Fruit fly (Drosophila melanogaster): ENCODE data around the gene Osi5.
A peak's percentile ranks its signal among the peaks of the same experiment; 100 is the strongest.

Osi5 gene

DNA sequence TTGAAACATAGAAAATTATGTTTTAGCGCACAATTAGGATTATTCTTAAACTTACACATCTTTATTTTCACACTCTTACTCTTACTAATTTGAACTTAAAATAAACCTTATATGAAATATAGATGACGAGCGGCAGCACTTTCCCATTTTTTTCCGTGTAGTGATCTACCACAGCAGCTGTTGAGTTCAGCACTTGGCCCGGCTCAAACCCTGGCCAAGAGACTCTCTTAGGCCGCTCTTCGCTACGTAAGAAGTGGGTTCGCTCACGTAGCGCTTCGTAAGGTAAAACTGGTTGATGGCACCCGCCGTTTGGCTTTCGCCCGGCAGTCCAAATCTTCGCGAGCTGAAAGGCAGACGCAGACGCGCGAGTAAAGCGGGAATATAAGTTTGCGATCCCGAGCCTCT lies 28.8 kb upstream of the Osi5 start, which contains the start of gene Osi24 (continued):
- peak; percentile 62; the same call in 1 of the 2 replicates for TF ChIP-seq sens-2 (GFP tag; IDR thresholded peaks at IDR 0.05)
- no peak for TF ChIP-seq CG15479 (GFP tag; optimal IDR thresholded peaks at IDR 0.05)
- TF ChIP-seq Side (GFP tag; optimal IDR thresholded peaks at IDR 0.05) = peak; percentile 37
- TF ChIP-seq CG6254 (GFP tag; optimal IDR thresholded peaks at IDR 0.05) = peak; percentile 43
- TF ChIP-seq peb (GFP tag; IDR thresholded peaks at IDR 0.05) = peak; percentile 57
- peak; percentile 36 for TF ChIP-seq ind (GFP tag; optimal IDR thresholded peaks at IDR 0.05)
- peak; percentile 31 for TF ChIP-seq corto (GFP tag; optimal IDR thresholded peaks at IDR 0.05)
- TF ChIP-seq CG6854 (GFP tag; optimal IDR thresholded peaks at IDR 0.05) = no peak
- TF ChIP-seq chm (GFP tag; IDR thresholded peaks at IDR 0.05) = peak; percentile 51; the same call in 1 of the 2 replicates
- TF ChIP-seq emc (GFP tag; optimal IDR thresholded peaks at IDR 0.05) = no peak
- no peak for TF ChIP-seq GATAe (GFP tag; conservative IDR thresholded peaks at IDR 0.05)
- TF ChIP-seq lov (optimal IDR thresholded peaks at IDR 0.05) = no peak
- TF ChIP-seq lov (GFP tag; IDR thresholded peaks at IDR 0.05) = no peak
- TF ChIP-seq CG17361 (GFP tag; IDR thresholded peaks at IDR 0.05) = peak; percentile 47; the same call in 1 of the 3 replicates
- TF ChIP-seq CG32772 (GFP tag; IDR thresholded peaks at IDR 0.05) = peak; percentile 62
- no peak for TF ChIP-seq Atf3 (GFP tag; optimal IDR thresholded peaks at IDR 0.05)
- no peak for TF ChIP-seq CG6765 (GFP tag; optimal IDR thresholded peaks at IDR 0.05)
- no peak for TF ChIP-seq CG12744 (GFP tag; optimal IDR thresholded peaks at IDR 0.05)
- TF ChIP-seq CG34376 (GFP tag; optimal IDR thresholded peaks at IDR 0.05) = no peak
- TF ChIP-seq Eip74EF (GFP tag; optimal IDR thresholded peaks at IDR 0.05) = peak in 1 of 2 experiments; percentile 25
- TF ChIP-seq CG34422 (GFP tag; IDR thresholded peaks at IDR 0.05) = no peak
- TF ChIP-seq zfh1 (GFP tag; IDR thresholded peaks at IDR 0.05) = peak; percentile 63; the same call in 2 of the 3 replicates
- TF ChIP-seq CG9876 (GFP tag; optimal IDR thresholded peaks at IDR 0.05) = no peak
- no peak for TF ChIP-seq CG15011 (GFP tag; optimal IDR thresholded peaks at IDR 0.05)
- peak; percentile 56; the same call in 2 of the 3 replicates for TF ChIP-seq CG14050 (GFP tag; IDR thresholded peaks at IDR 0.05)
- peak; percentile 58 for TF ChIP-seq phol (tag; optimal IDR thresholded peaks at IDR 0.05)
- TF ChIP-seq CG9727 (GFP tag; optimal IDR thresholded peaks at IDR 0.05) = no peak
- TF ChIP-seq pum (GFP tag; optimal IDR thresholded peaks at IDR 0.05) = peak; percentile 46
- no peak for TF ChIP-seq HLH4C (GFP tag; IDR thresholded peaks at IDR 0.05; ENCODE audit: partially characterized antibody)
- TF ChIP-seq zfh2 (GFP tag; optimal IDR thresholded peaks at IDR 0.05) = peak; percentile 32
- TF ChIP-seq Adf1 (GFP tag; IDR thresholded peaks at IDR 0.05) = no peak
- TF ChIP-seq CG7357 (GFP tag; IDR thresholded peaks at IDR 0.05) = peak; percentile 48; the same call in 1 of the 3 replicates
- no peak for TF ChIP-seq sqz (GFP tag; optimal IDR thresholded peaks at IDR 0.05)
- no peak for TF ChIP-seq CG8290 (GFP tag; optimal IDR thresholded peaks at IDR 0.05)
- peak in 1 of 2 experiments; percentile 32 for TF ChIP-seq CG8290 (tag; optimal IDR thresholded peaks at IDR 0.05)
- TF ChIP-seq CG30020 (tag; optimal IDR thresholded peaks at IDR 0.05) = no peak
- no peak for TF ChIP-seq Bdp1 (GFP tag; optimal IDR thresholded peaks at IDR 0.05)
- peak; percentile 30 for TF ChIP-seq CG2875 (GFP tag; optimal IDR thresholded peaks at IDR 0.05)
- TF ChIP-seq CG14014 (GFP tag; IDR thresholded peaks at IDR 0.05) = peak; percentile 41; the same call in 1 of the 2 replicates
- TF ChIP-seq CG3995 (GFP tag; optimal IDR thresholded peaks at IDR 0.05) = peak; percentile 20
- no peak for TF ChIP-seq gcm2 (GFP tag; optimal IDR thresholded peaks at IDR 0.05)
- TF ChIP-seq pros (GFP tag; optimal IDR thresholded peaks at IDR 0.05) = no peak
- TF ChIP-seq wor (GFP tag; IDR thresholded peaks at IDR 0.05) = peak; percentile 48
- TF ChIP-seq CG12071 (GFP tag; optimal IDR thresholded peaks at IDR 0.05) = no peak
- TF ChIP-seq ac (GFP tag; optimal IDR thresholded peaks at IDR 0.05) = no peak
- no peak for TF ChIP-seq D (optimal IDR thresholded peaks at IDR 0.05)
- no peak for TF ChIP-seq D (GFP tag; optimal IDR thresholded peaks at IDR 0.05)
- TF ChIP-seq klu (GFP tag; IDR thresholded peaks at IDR 0.05) = 0 out of 2 replicates have a peak, but pooled peaks have one; percentile 36
- peak; percentile 27 for TF ChIP-seq CG11723 (GFP tag; optimal IDR thresholded peaks at IDR 0.05)
- no peak for TF ChIP-seq CG12236 (GFP tag; optimal IDR thresholded peaks at IDR 0.05)
- no peak for TF ChIP-seq CG8924 (tag; optimal IDR thresholded peaks at IDR 0.05)
- TF ChIP-seq dpn (GFP tag; optimal IDR thresholded peaks at IDR 0.05) = peak; percentile 12 to 46

Data from whole organism, embryonic.